Worm (Caenorhabditis elegans): ENCODE measurements around the gene C07A12.2.
A peak's percentile ranks its signal among the peaks of the same experiment; 100 is the strongest.

The C07A12.2 gene

ce11 chrX:4500499-4500898 is 44.1 kb upstream of the C07A12.2 start:
- no peak for TF ChIP-seq ama-1 (optimal IDR thresholded peaks at IDR 0.05)

ce11 chrX:4502039-4502438 is 42.6 kb upstream of the C07A12.2 start:
- TF ChIP-seq sem-4 (tag; optimal IDR thresholded peaks at IDR 0.05) (no peak), C34F6.9 (tag; optimal IDR thresholded peaks at IDR 0.05) (no peak), unc-39 (tag; optimal IDR thresholded peaks at IDR 0.05) (no peak), blmp-1 (tag; optimal IDR thresholded peaks at IDR 0.05; ENCODE audit: insufficient read depth) (no peak), lin-39 (tag; optimal IDR thresholded peaks at IDR 0.05) (no peak), lsy-2 (tag; optimal IDR thresholded peaks at IDR 0.05) (no peak), aly-2 (tag; optimal IDR thresholded peaks at IDR 0.05) (no peak), elt-3 (tag; optimal IDR thresholded peaks at IDR 0.05) (no peak), nhr-23 (tag; optimal IDR thresholded peaks at IDR 0.05) (no peak), nhr-129 (tag; optimal IDR thresholded peaks at IDR 0.05) (no peak), gmeb-1 (tag; optimal IDR thresholded peaks at IDR 0.05) (no peak), egl-27 (tag; optimal IDR thresholded peaks at IDR 0.05) (no peak), nhr-25 (tag; optimal IDR thresholded peaks at IDR 0.05) (no peak), crh-2 (tag; optimal IDR thresholded peaks at IDR 0.05) (no peak), Y55F3AM.14 (GFP tag; optimal IDR thresholded peaks at IDR 0.05) (no peak)

- TF ChIP-seq mbf-1 (tag; optimal IDR thresholded peaks at IDR 0.05) (no peak), zag-1 (tag; optimal IDR thresholded peaks at IDR 0.05) (no peak), crh-2 (tag; optimal IDR thresholded peaks at IDR 0.05) (peak; percentile 63), snpc-4 (tag; optimal IDR thresholded peaks at IDR 0.05) (no peak)
Measured at ce11 chrX:4503259-4503658, 41.4 kb upstream of the C07A12.2 start.

ce11 chrX:4504108-4504668 is 40.5 kb upstream of the C07A12.2 start, which contains the start of gene dgk-2:
TSS of gene dgk-2 (minus strand) at chrX:4504388.
- TF ChIP-seq lsy-2 (tag; optimal IDR thresholded peaks at IDR 0.05): peak in 1 of 2 experiments; percentile 18
- TF ChIP-seq ceh-16 (tag; optimal IDR thresholded peaks at IDR 0.05): no peak
- no peak for TF ChIP-seq mab-5 (tag; optimal IDR thresholded peaks at IDR 0.05)
- no peak for TF ChIP-seq elt-1 (tag; optimal IDR thresholded peaks at IDR 0.05)
- no peak for TF ChIP-seq F13H6.1 (tag; optimal IDR thresholded peaks at IDR 0.05)
- TF ChIP-seq snpc-4 (tag; optimal IDR thresholded peaks at IDR 0.05): no peak
- no peak for TF ChIP-seq alr-1 (tag; optimal IDR thresholded peaks at IDR 0.05)
- no peak for TF ChIP-seq sem-4 (tag; optimal IDR thresholded peaks at IDR 0.05)
- peak; percentile 45 for TF ChIP-seq crh-2 (tag; optimal IDR thresholded peaks at IDR 0.05)
- no peak for TF ChIP-seq dmd-4 (tag; optimal IDR thresholded peaks at IDR 0.05)
- no peak for TF ChIP-seq sma-3 (GFP tag; optimal IDR thresholded peaks at IDR 0.05)
- no peak for TF ChIP-seq peb-1 (tag; optimal IDR thresholded peaks at IDR 0.05)
- TF ChIP-seq unc-62 (GFP tag; optimal IDR thresholded peaks at IDR 0.05): no peak
- no peak for TF ChIP-seq nhr-6 (tag; optimal IDR thresholded peaks at IDR 0.05)
- TF ChIP-seq nhr-129 (tag; optimal IDR thresholded peaks at IDR 0.05): peak; percentile 22
- no peak for TF ChIP-seq egl-27 (tag; optimal IDR thresholded peaks at IDR 0.05)
- TF ChIP-seq nhr-10 (tag; optimal IDR thresholded peaks at IDR 0.05): no peak
- TF ChIP-seq lin-39 (tag; optimal IDR thresholded peaks at IDR 0.05): no peak
- no peak for TF ChIP-seq ZK546.5 (tag; optimal IDR thresholded peaks at IDR 0.05)
- TF ChIP-seq nhr-21 (tag; optimal IDR thresholded peaks at IDR 0.05): no peak
- no peak for TF ChIP-seq nhr-23 (tag; optimal IDR thresholded peaks at IDR 0.05)
- TF ChIP-seq zag-1 (tag; optimal IDR thresholded peaks at IDR 0.05): no peak
- no peak for TF ChIP-seq unc-55 (GFP tag; optimal IDR thresholded peaks at IDR 0.05)
- no peak for TF ChIP-seq gmeb-1 (tag; optimal IDR thresholded peaks at IDR 0.05)
- no peak for TF ChIP-seq nhr-77 (tag; optimal IDR thresholded peaks at IDR 0.05)
- TF ChIP-seq ztf-1 (GFP tag; conservative IDR thresholded peaks at IDR 0.05): no peak
- peak; percentile 19 for TF ChIP-seq nhr-25 (tag; optimal IDR thresholded peaks at IDR 0.05)
- TF ChIP-seq blmp-1 (tag; optimal IDR thresholded peaks at IDR 0.05; ENCODE audit: insufficient read depth): no peak
- no peak for TF ChIP-seq ztf-11 (tag; optimal IDR thresholded peaks at IDR 0.05)
- TF ChIP-seq R02D3.7 (tag; optimal IDR thresholded peaks at IDR 0.05): no peak
- no peak for TF ChIP-seq ceh-82 (tag; optimal IDR thresholded peaks at IDR 0.05)
- TF ChIP-seq mdl-1 (tag; optimal IDR thresholded peaks at IDR 0.05): peak in 1 of 2 experiments; percentile 8
- TF ChIP-seq nhr-237 (tag; optimal IDR thresholded peaks at IDR 0.05): no peak
- no peak for TF ChIP-seq unc-39 (tag; optimal IDR thresholded peaks at IDR 0.05)
- TF ChIP-seq nhr-11 (tag; optimal IDR thresholded peaks at IDR 0.05): no peak
- peak; percentile 54 for TF ChIP-seq C34F6.9 (tag; optimal IDR thresholded peaks at IDR 0.05)
- TF ChIP-seq ztf-4 (tag; optimal IDR thresholded peaks at IDR 0.05): no peak
- no peak for TF ChIP-seq Y55F3AM.14 (GFP tag; optimal IDR thresholded peaks at IDR 0.05)
- TF ChIP-seq elt-3 (tag; optimal IDR thresholded peaks at IDR 0.05): no peak
- no peak for TF ChIP-seq mbf-1 (tag; optimal IDR thresholded peaks at IDR 0.05)
- TF ChIP-seq skn-1 (tag; optimal IDR thresholded peaks at IDR 0.05): no peak
- TF ChIP-seq ama-1 (optimal IDR thresholded peaks at IDR 0.05): no peak
- TF ChIP-seq lin-13 (GFP tag; optimal IDR thresholded peaks at IDR 0.05): no peak
- TF ChIP-seq lin-11 (tag; optimal IDR thresholded peaks at IDR 0.05): no peak
- TF ChIP-seq aly-2 (tag; optimal IDR thresholded peaks at IDR 0.05): no peak
